Worm (Caenorhabditis elegans) whole organism, L1 larva: Measurements from ENCODE around the gene nex-4.

Source experiments
- C04F5.9 ChIP-seq: sonication (generic microtip); optimal IDR thresholded peaks from 2 replicates; lab custom pipeline; 2016; ENCODE audit warnings: missing genetic modification characterization, missing compliant biosample characterization
- F16B12.6 ChIP-seq: fragments of 150-350 bp; optimal IDR thresholded peaks from 2 replicates; lab custom pipeline; 2014; ENCODE audit warnings: missing biosample characterization, missing genetic modification characterization
- Y116A8C.19 ChIP-seq: sonication (generic microtip); optimal IDR thresholded peaks from 2 replicates; lab custom pipeline; 2016; ENCODE audit warnings: missing compliant biosample characterization, missing genetic modification characterization, borderline replicate concordance
- aha-1 ChIP-seq: fragments of 150-350 bp; optimal IDR thresholded peaks from 2 replicates; lab custom pipeline; 2014; ENCODE audit warnings: missing biosample characterization, missing genetic modification characterization
- aly-2 ChIP-seq: fragments of 150-350 bp; optimal IDR thresholded peaks from 2 replicates; lab custom pipeline; 2014; ENCODE audit warnings: missing biosample characterization, missing genetic modification characterization
- ama-1 ChIP-seq: fragments of 150-350 bp; optimal IDR thresholded peaks from 2 replicates; lab custom pipeline; 2014
- blmp-1 ChIP-seq: fragments of 150-350 bp; optimal IDR thresholded peaks from 2 replicates; lab custom pipeline; 2014; ENCODE audit warnings: missing biosample characterization, missing genetic modification characterization
- ceh-63 ChIP-seq: fragments of 200-800 bp; sonication (Bioruptor generic); optimal IDR thresholded peaks from 2 replicates; lab custom pipeline; 2018; ENCODE audit warnings: mild to moderate bottlenecking, missing genetic modification characterization, missing compliant biosample characterization
- ceh-82 ChIP-seq, 3 experiments: fragments of 150-350 bp in 1 of 3; sonication (generic microtip) in 2 of 3; optimal IDR thresholded peaks; 2 replicates each; lab custom pipeline; 2014 to 2017; ENCODE audit warnings: missing biosample characterization in 3 of 3, missing genetic modification characterization in 3 of 3
- ceh-90 ChIP-seq: sonication (generic microtip); optimal IDR thresholded peaks from 2 replicates; lab custom pipeline; 2016; ENCODE audit warnings: missing genetic modification characterization, missing compliant biosample characterization
- dsc-1 ChIP-seq: sonication (generic microtip); optimal IDR thresholded peaks from 2 replicates; lab custom pipeline; 2016; ENCODE audit warnings: mild to moderate bottlenecking, missing genetic modification characterization, missing compliant biosample characterization
- efl-1 ChIP-seq, 4 experiments: fragments of 150-350 bp; optimal IDR thresholded peaks in 3 of 4; peaks in 1 of 4; 1 replicate in 1 of 4; 2 replicates in 3 of 4; lab custom pipeline; 2014; ENCODE audit warnings: missing biosample characterization in 2 of 4, missing genetic modification characterization in 2 of 4, missing genetic modification reagents in 2 of 4
- efl-3 ChIP-seq: fragments of 200-800 bp; sonication (Bioruptor generic); optimal IDR thresholded peaks from 2 replicates; lab custom pipeline; 2018; ENCODE audit warnings: mild to moderate bottlenecking, missing genetic modification characterization, missing compliant biosample characterization
- egl-13 ChIP-seq: sonication (generic microtip); optimal IDR thresholded peaks from 2 replicates; lab custom pipeline; 2016; ENCODE audit warnings: missing genotype, missing genetic modification reagents, missing genetic modification characterization, missing compliant biosample characterization
- fkh-10 ChIP-seq: sonication (generic microtip); optimal IDR thresholded peaks from 2 replicates; lab custom pipeline; 2017; ENCODE audit warnings: missing biosample characterization, missing genetic modification reagents, missing genetic modification characterization
- fkh-4 ChIP-seq: sonication (generic microtip); optimal IDR thresholded peaks from 2 replicates; lab custom pipeline; 2016; ENCODE audit warnings: missing compliant biosample characterization, missing genetic modification characterization, borderline replicate concordance
- fkh-8 ChIP-seq: sonication (generic microtip); optimal IDR thresholded peaks from 2 replicates; lab custom pipeline; 2016; ENCODE audit warnings: mild to moderate bottlenecking, missing genetic modification characterization, missing compliant biosample characterization
- fos-1 ChIP-seq: fragments of 150-350 bp; optimal IDR thresholded peaks from 2 replicates; lab custom pipeline; 2014; ENCODE audit warnings: missing biosample characterization, missing genetic modification characterization
- grh-1 ChIP-seq: fragments of 200-800 bp; sonication (Bioruptor generic); IDR thresholded peaks from 2 replicates; pipeline ENCODE4 v1.3.6; 2022; ENCODE audit warnings: missing genetic modification reagents, missing genetic modification characterization, missing compliant biosample characterization
- hlh-4 ChIP-seq: sonication (generic microtip); optimal IDR thresholded peaks from 2 replicates; lab custom pipeline; 2016; ENCODE audit warnings: mild to moderate bottlenecking, missing genetic modification characterization, missing compliant biosample characterization
- irx-1 ChIP-seq: sonication (generic microtip); optimal IDR thresholded peaks from 2 replicates; lab custom pipeline; 2016; ENCODE audit warnings: missing genetic modification characterization, missing compliant biosample characterization
- isw-1 ChIP-seq: fragments of 200-800 bp; sonication (Bioruptor generic); IDR thresholded peaks from 2 replicates; pipeline ENCODE4 v1.3.6; 2022; ENCODE audit warnings: missing genetic modification characterization, missing compliant biosample characterization
- lin-13 ChIP-seq: fragments of 150-350 bp; optimal IDR thresholded peaks from 2 replicates; lab custom pipeline; 2014; ENCODE audit warnings: missing biosample characterization, missing genetic modification reagents, missing genetic modification characterization
- lin-15B ChIP-seq: fragments of 150-350 bp; sonication (generic microtip); optimal IDR thresholded peaks from 3 replicates; lab custom pipeline; 2014; ENCODE audit warnings: missing biosample characterization, missing genetic modification characterization
- lin-35 ChIP-seq, 2 experiments: fragments of 150-350 bp; optimal IDR thresholded peaks; 2 replicates each; lab custom pipeline; 2014; ENCODE audit warnings: missing biosample characterization in 2 of 2, missing genetic modification characterization in 2 of 2, missing genetic modification reagents in 2 of 2
- lin-39 ChIP-seq: fragments of 150-350 bp; optimal IDR thresholded peaks from 2 replicates; lab custom pipeline; 2014; ENCODE audit warnings: missing biosample characterization, missing genetic modification reagents, missing genetic modification characterization
- mab-9 ChIP-seq: fragments of 200-800 bp; sonication (Bioruptor generic); IDR thresholded peaks from 2 replicates; pipeline ENCODE4 v1.3.6; 2022; ENCODE audit warnings: missing genetic modification reagents, missing genetic modification characterization, missing compliant biosample characterization
- mdl-1 ChIP-seq, 2 experiments: fragments of 150-350 bp; optimal IDR thresholded peaks; 2 replicates each; lab custom pipeline; 2014 to 2017; ENCODE audit warnings: missing biosample characterization in 2 of 2, missing genetic modification characterization in 2 of 2, inconsistent platforms in 1 of 2
- mef-2 ChIP-seq: fragments of 150-350 bp; optimal IDR thresholded peaks from 2 replicates; lab custom pipeline; 2014; ENCODE audit warnings: missing biosample characterization, missing genetic modification characterization
- mep-1 ChIP-seq: fragments of 150-350 bp; optimal IDR thresholded peaks from 2 replicates; lab custom pipeline; 2014; ENCODE audit warnings: missing biosample characterization, missing genetic modification characterization
- nhr-12 ChIP-seq: sonication (generic microtip); optimal IDR thresholded peaks from 2 replicates; lab custom pipeline; 2017; ENCODE audit warnings: missing biosample characterization, missing genetic modification characterization
- nhr-20 ChIP-seq: sonication (generic microtip); optimal IDR thresholded peaks from 2 replicates; lab custom pipeline; 2016; ENCODE audit warnings: mild to moderate bottlenecking, missing genetic modification characterization, missing compliant biosample characterization
- nhr-237 ChIP-seq: fragments of 150-350 bp; optimal IDR thresholded peaks from 2 replicates; lab custom pipeline; 2014; ENCODE audit warnings: missing biosample characterization, missing genetic modification characterization
- nhr-47 ChIP-seq: sonication (generic microtip); optimal IDR thresholded peaks from 2 replicates; lab custom pipeline; 2016; ENCODE audit warnings: mild to moderate bottlenecking, missing genetic modification characterization, moderate library complexity, missing compliant biosample characterization
- nhr-71 ChIP-seq: sonication (generic microtip); optimal IDR thresholded peaks from 2 replicates; lab custom pipeline; 2016; ENCODE audit warnings: mild to moderate bottlenecking, missing genetic modification characterization, moderate library complexity, missing compliant biosample characterization
- nhr-77 ChIP-seq: fragments of 150-350 bp; optimal IDR thresholded peaks from 2 replicates; lab custom pipeline; 2014; ENCODE audit warnings: missing biosample characterization, missing genetic modification characterization
- nhr-84 ChIP-seq: sonication (generic microtip); optimal IDR thresholded peaks from 2 replicates; lab custom pipeline; 2017; ENCODE audit warnings: missing biosample characterization, missing genetic modification characterization
- pag-3 ChIP-seq: sonication (generic microtip); optimal IDR thresholded peaks from 2 replicates; lab custom pipeline; 2017; ENCODE audit warnings: missing genetic modification characterization, mild to moderate bottlenecking, missing compliant biosample characterization, antibody characterized with exemption, borderline replicate concordance; ENCODE audit not compliant: insufficient read depth
- pqm-1 ChIP-seq: sonication (generic microtip); optimal IDR thresholded peaks from 3 replicates; lab custom pipeline; 2017; ENCODE audit warnings: missing biosample characterization, missing genetic modification characterization
- skn-1 ChIP-seq: fragments of 150-350 bp; optimal IDR thresholded peaks from 2 replicates; lab custom pipeline; 2014; ENCODE audit warnings: missing biosample characterization, missing genetic modification characterization
- snpc-4 ChIP-seq: fragments of 150-350 bp; optimal IDR thresholded peaks from 2 replicates; lab custom pipeline; 2014; ENCODE audit warnings: missing biosample characterization, missing genetic modification characterization
- snu-23 ChIP-seq: sonication (generic microtip); optimal IDR thresholded peaks from 2 replicates; lab custom pipeline; 2016; ENCODE audit warnings: missing genetic modification characterization, missing compliant biosample characterization
- sptf-1 ChIP-seq: fragments of 150-350 bp; optimal IDR thresholded peaks from 2 replicates; lab custom pipeline; 2014; ENCODE audit warnings: missing biosample characterization, missing genetic modification characterization
- tbx-2 ChIP-seq: sonication (generic microtip); optimal IDR thresholded peaks from 2 replicates; lab custom pipeline; 2016; ENCODE audit warnings: missing genetic modification characterization, missing compliant biosample characterization
- tlp-1 ChIP-seq: fragments of 150-350 bp; optimal IDR thresholded peaks from 2 replicates; lab custom pipeline; 2014; ENCODE audit warnings: missing biosample characterization, missing genetic modification characterization
- unc-130 ChIP-seq: fragments of 150-350 bp; optimal IDR thresholded peaks from 2 replicates; lab custom pipeline; 2017; ENCODE audit warnings: missing biosample characterization, missing genetic modification characterization, inconsistent platforms
- unc-30 ChIP-seq: sonication (generic microtip); optimal IDR thresholded peaks from 2 replicates; lab custom pipeline; 2017; ENCODE audit warnings: missing biosample characterization, missing genetic modification characterization
- unc-62 ChIP-seq: fragments of 150-350 bp; optimal IDR thresholded peaks from 2 replicates; lab custom pipeline; 2014; ENCODE audit warnings: missing biosample characterization, missing genetic modification reagents, missing genetic modification characterization
- unc-86 ChIP-seq: sonication (generic microtip); optimal IDR thresholded peaks from 2 replicates; lab custom pipeline; 2016; ENCODE audit warnings: missing genetic modification characterization, missing compliant biosample characterization
- unc-98 ChIP-seq: fragments of 200-800 bp; sonication (Bioruptor generic); IDR thresholded peaks from 2 replicates; pipeline ENCODE4 v1.3.6; 2022; ENCODE audit warnings: missing genetic modification characterization, missing compliant biosample characterization
- vab-15 ChIP-seq: sonication (generic microtip); optimal IDR thresholded peaks from 2 replicates; lab custom pipeline; 2017; ENCODE audit warnings: missing genotype, mild to moderate bottlenecking, missing genetic modification characterization, missing compliant biosample characterization
- xbp-1 ChIP-seq: sonication (generic microtip); optimal IDR thresholded peaks from 2 replicates; lab custom pipeline; 2016; ENCODE audit warnings: missing genetic modification characterization, missing compliant biosample characterization
- zag-1 ChIP-seq: fragments of 150-350 bp; optimal IDR thresholded peaks from 2 replicates; lab custom pipeline; 2014; ENCODE audit warnings: missing biosample characterization, missing genetic modification characterization
- zip-4 ChIP-seq: fragments of 200-800 bp; sonication (Bioruptor generic); optimal IDR thresholded peaks from 2 replicates; lab custom pipeline; 2018; ENCODE audit warnings: mild to moderate bottlenecking, missing genetic modification characterization, moderate library complexity, missing compliant biosample characterization
- ztf-4 ChIP-seq: fragments of 150-350 bp; optimal IDR thresholded peaks from 2 replicates; lab custom pipeline; 2014; ENCODE audit warnings: missing biosample characterization, missing genetic modification characterization

The nex-4 gene

DNA sequence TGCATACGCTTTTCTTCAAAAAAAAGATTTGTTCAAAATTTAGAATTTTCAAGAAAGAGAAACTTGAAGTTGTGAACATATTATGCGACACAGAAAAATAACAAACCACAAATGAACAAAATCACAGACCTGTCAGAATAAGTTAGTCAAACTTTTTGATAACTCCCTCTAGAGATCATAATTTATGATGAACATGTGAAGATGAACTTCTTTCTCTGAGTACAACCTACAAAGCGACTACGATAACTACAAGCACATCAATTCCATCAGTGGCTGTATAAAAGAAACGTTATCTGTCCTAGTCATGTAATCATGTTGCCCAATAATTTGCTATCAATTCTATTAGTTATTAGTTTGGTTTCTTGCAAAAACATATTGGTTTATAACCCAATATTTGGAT lies 44.5 kb downstream of the nex-4 start, which contains the start of gene ugt-9 (continued):
- TF ChIP-seq nhr-12 (tag; lab: Kevin White, UChicago) (no peak), mef-2 (tag; lab: Kevin White, UChicago) (no peak), ceh-63 (no peak), nhr-47 (tag; lab: Kevin White, UChicago) (no peak), efl-3 (GFP tag; lab: Kevin White, UChicago) (no peak), vab-15 (tag; lab: Kevin White, UChicago) (no peak), pag-3 (tag; lab: Kevin White, UChicago) (no peak), mep-1 (tag; lab: Kevin White, UChicago) (no peak), skn-1 (tag; lab: Kevin White, UChicago) (no peak), fos-1 (tag; lab: Kevin White, UChicago) (no peak), F16B12.6 (tag; lab: Kevin White, UChicago) (no peak), pqm-1 (tag; lab: Kevin White, UChicago) (no peak), aha-1 (tag; lab: Kevin White, UChicago) (no peak), unc-30 (tag; lab: Kevin White, UChicago) (no peak), grh-1 (GFP tag; lab: Robert Waterston, UW) (no peak), ztf-4 (tag; lab: Kevin White, UChicago) (no peak), unc-98 (GFP tag; lab: Robert Waterston, UW) (no peak), nhr-77 (tag; lab: Kevin White, UChicago) (peak; percentile 22), snu-23 (peak; percentile 34), unc-62 (no peak), fkh-4 (tag; lab: Kevin White, UChicago) (no peak), nhr-84 (tag; lab: Kevin White, UChicago) (no peak), sptf-1 (tag; lab: Kevin White, UChicago) (no peak), C04F5.9 (tag; lab: Kevin White, UChicago) (no peak), mab-9 (GFP tag; lab: Robert Waterston, UW) (no peak), unc-130 (no peak), isw-1 (GFP tag; lab: Robert Waterston, UW) (no peak), lin-13 (no peak), zag-1 (tag; lab: Kevin White, UChicago) (no peak), lin-39 (tag; lab: Kevin White, UChicago) (no peak), ama-1 (lab: Kevin White, UChicago) (no peak), fkh-10 (GFP tag; lab: Kevin White, UChicago) (no peak), snpc-4 (tag; lab: Kevin White, UChicago) (no peak), irx-1 (no peak), unc-86 (tag; lab: Kevin White, UChicago) (no peak), lin-15B (tag; lab: Kevin White, UChicago) (no peak), blmp-1 (no peak), tbx-2 (tag; lab: Kevin White, UChicago) (peak; percentile 41), tlp-1 (tag; lab: Kevin White, UChicago) (no peak), dsc-1 (tag; lab: Kevin White, UChicago) (no peak), egl-13 (tag; lab: Kevin White, UChicago) (no peak), aly-2 (tag; lab: Kevin White, UChicago) (no peak), ceh-90 (tag; lab: Kevin White, UChicago) (no peak), mdl-1 (tag; optimal IDR thresholded peaks at IDR 0.05; lab: Kevin White, UChicago) (no peak), ceh-82 (tag; optimal IDR thresholded peaks at IDR 0.05; lab: Kevin White, UChicago) (no peak), Y116A8C.19 (no peak), nhr-20 (tag; lab: Kevin White, UChicago) (peak; percentile 72), efl-1 (optimal IDR thresholded peaks at IDR 0.05; lab: Kevin White, UChicago) (no peak), efl-1 (GFP tag; optimal IDR thresholded peaks at IDR 0.05 in 1 of 2; lab: Kevin White, UChicago) (peak in 1 of 2 experiments; percentile 32), nhr-237 (tag; lab: Kevin White, UChicago) (no peak), fkh-8 (tag; lab: Kevin White, UChicago) (no peak), nhr-71 (tag; lab: Kevin White, UChicago) (peak; percentile 57), xbp-1 (no peak), zip-4 (GFP tag; lab: Kevin White, UChicago) (no peak), hlh-4 (tag; lab: Kevin White, UChicago) (no peak), lin-35 (GFP tag; optimal IDR thresholded peaks at IDR 0.05; lab: Kevin White, UChicago) (peak in 1 of 2 experiments; percentile 7)
